Worm (Caenorhabditis elegans): ENCODE data around the gene pst-2.

The pst-2 gene

DNA sequence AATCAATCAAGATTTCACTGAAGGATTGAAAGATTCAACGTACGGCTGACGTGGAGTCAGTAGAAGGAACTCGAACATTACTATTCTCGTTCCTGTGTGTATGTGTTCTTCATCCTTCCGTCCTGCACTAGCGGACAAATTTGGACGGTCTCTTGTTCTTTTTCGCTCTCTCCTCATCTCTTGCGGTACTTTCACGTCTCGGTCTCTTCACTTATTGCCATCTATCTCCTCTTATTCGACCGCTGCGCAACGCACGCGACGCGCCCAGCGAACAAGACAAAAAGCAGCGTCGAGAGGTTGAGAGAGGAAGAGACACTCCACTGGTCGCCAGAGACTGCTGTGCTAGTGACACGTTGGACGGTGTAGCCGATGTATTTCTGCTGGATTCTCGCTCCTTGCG lies 35.2 kb downstream of the pst-2 start (continued):
- TF ChIP-seq cebp-1 (GFP tag; IDR thresholded peaks at IDR 0.05) (no peak), cebp-1 (tag; optimal IDR thresholded peaks at IDR 0.05) (peak; percentile 52), hlh-12 (tag; optimal IDR thresholded peaks at IDR 0.05) (no peak), hmg-20 (GFP tag; IDR thresholded peaks at IDR 0.05) (no peak), F57C9.4 (tag; optimal IDR thresholded peaks at IDR 0.05) (no peak), B0019.2 (GFP tag; conservative IDR thresholded peaks at IDR 0.05) (no peak), mcd-1 (GFP tag; IDR thresholded peaks at IDR 0.05) (peak; percentile 60), sea-2 (GFP tag; IDR thresholded peaks at IDR 0.05) (no peak), nhr-179 (tag; optimal IDR thresholded peaks at IDR 0.05) (no peak), tlf-1 (GFP tag; optimal IDR thresholded peaks at IDR 0.05) (no peak), ceh-58 (GFP tag; IDR thresholded peaks at IDR 0.05) (no peak), nhr-90 (tag; optimal IDR thresholded peaks at IDR 0.05) (no peak), somi-1 (GFP tag; optimal IDR thresholded peaks at IDR 0.05) (no peak), ceh-79 (tag; optimal IDR thresholded peaks at IDR 0.05) (no peak), C17E4.6 (GFP tag; IDR thresholded peaks at IDR 0.05) (no peak), F23B12.7 (tag; optimal IDR thresholded peaks at IDR 0.05; ENCODE audit: insufficient read depth) (no peak), dpff-1 (tag; optimal IDR thresholded peaks at IDR 0.05) (no peak), F57A8.1 (GFP tag; optimal IDR thresholded peaks at IDR 0.05) (no peak), F10E7.11 (tag; optimal IDR thresholded peaks at IDR 0.05) (peak; percentile 40), rcor-1 (GFP tag; IDR thresholded peaks at IDR 0.05) (peak; percentile 6; the same call in 1 of the 2 replicates), ztf-26 (tag; optimal IDR thresholded peaks at IDR 0.05) (peak; percentile 81), C06A6.2 (GFP tag; conservative IDR thresholded peaks at IDR 0.05) (no peak), zim-3 (tag; optimal IDR thresholded peaks at IDR 0.05) (no peak), dox-1 (GFP tag; IDR thresholded peaks at IDR 0.05) (peak; percentile 33; the same call in 1 of the 2 replicates), hlh-26 (GFP tag; conservative IDR thresholded peaks at IDR 0.05) (no peak), ztf-18 (tag; optimal IDR thresholded peaks at IDR 0.05) (peak; percentile 17), madf-3 (GFP tag; IDR thresholded peaks at IDR 0.05) (peak; percentile 65; the same call in 1 of the 2 replicates), F37B4.10 (GFP tag; IDR thresholded peaks at IDR 0.05) (no peak), K11D2.4 (GFP tag; IDR thresholded peaks at IDR 0.05) (no peak), F39B2.1 (GFP tag; IDR thresholded peaks at IDR 0.05) (no peak), efl-1 (GFP tag; optimal IDR thresholded peaks at IDR 0.05) (no peak), let-526 (GFP tag; IDR thresholded peaks at IDR 0.05) (no peak), Y95B8A.8 (GFP tag; IDR thresholded peaks at IDR 0.05) (no peak), lsl-1 (GFP tag; optimal IDR thresholded peaks at IDR 0.05) (no peak), D2030.7 (GFP tag; IDR thresholded peaks at IDR 0.05) (no peak), aptf-3 (GFP tag; IDR thresholded peaks at IDR 0.05) (no peak), tbp1 (GFP tag; optimal IDR thresholded peaks at IDR 0.05) (peak; percentile 45), unc-130 (GFP tag; optimal IDR thresholded peaks at IDR 0.05) (no peak), akir-1 (GFP tag; optimal IDR thresholded peaks at IDR 0.05) (no peak), pha-4 (tag; optimal IDR thresholded peaks at IDR 0.05) (no peak), B0336.3 (GFP tag; IDR thresholded peaks at IDR 0.05) (peak; percentile 36; the same call in 1 of the 2 replicates), attf-5 (GFP tag; optimal IDR thresholded peaks at IDR 0.05) (peak; percentile 51), lir-1 (GFP tag; conservative IDR thresholded peaks at IDR 0.05) (no peak), egl-18 (GFP tag; IDR thresholded peaks at IDR 0.05) (no peak; the same call in 1 of the 2 replicates), unc-62 (GFP tag; optimal IDR thresholded peaks at IDR 0.05) (no peak), snpc-3.4 (tag; optimal IDR thresholded peaks at IDR 0.05) (no peak), ztf-3 (GFP tag; optimal IDR thresholded peaks at IDR 0.05) (no peak), let-607 (tag; optimal IDR thresholded peaks at IDR 0.05) (peak; percentile 69 to 79), lag-1 (GFP tag; IDR thresholded peaks at IDR 0.05) (no peak), K12H6.12 (tag; optimal IDR thresholded peaks at IDR 0.05) (no peak)
